Worm (Caenorhabditis elegans) whole organism, L1 larva: ENCODE measurements around the gene hecw-1.
A peak's percentile ranks its signal among the peaks of the same experiment; 100 is the strongest.

Source experiments
- C04F5.9 ChIP-seq: sonication (generic microtip); optimal IDR thresholded peaks from 2 replicates; lab custom pipeline; 2016; ENCODE audit warnings: missing genetic modification characterization, missing compliant biosample characterization
- C34B4.2 ChIP-seq: sonication (generic microtip); optimal IDR thresholded peaks from 2 replicates; lab custom pipeline; 2017; ENCODE audit warnings: mild to moderate bottlenecking, missing genetic modification characterization, missing compliant biosample characterization
- F16B12.6 ChIP-seq: fragments of 150-350 bp; optimal IDR thresholded peaks from 2 replicates; lab custom pipeline; 2014; ENCODE audit warnings: missing biosample characterization, missing genetic modification characterization
- Y116A8C.19 ChIP-seq: sonication (generic microtip); optimal IDR thresholded peaks from 2 replicates; lab custom pipeline; 2016; ENCODE audit warnings: missing compliant biosample characterization, missing genetic modification characterization, borderline replicate concordance
- alr-1 ChIP-seq: fragments of 200-800 bp; sonication (Bioruptor generic); optimal IDR thresholded peaks from 2 replicates; lab custom pipeline; 2018; ENCODE audit warnings: borderline replicate concordance, mild to moderate bottlenecking, missing genetic modification characterization, missing compliant biosample characterization
- ceh-82 ChIP-seq, 3 experiments: fragments of 150-350 bp in 1 of 3; sonication (generic microtip) in 2 of 3; optimal IDR thresholded peaks; 2 replicates each; lab custom pipeline; 2014 to 2017; ENCODE audit warnings: missing biosample characterization in 3 of 3, missing genetic modification characterization in 3 of 3
- ceh-88 ChIP-seq: fragments of 200-800 bp; sonication (Bioruptor generic); IDR thresholded peaks from 2 replicates; pipeline ENCODE4 v1.3.6; 2022; ENCODE audit warnings: missing genetic modification characterization, missing compliant biosample characterization
- ces-1 ChIP-seq: fragments of 150-350 bp; optimal IDR thresholded peaks from 2 replicates; lab custom pipeline; 2014; ENCODE audit warnings: missing biosample characterization, missing genetic modification reagents, missing genetic modification characterization
- dsc-1 ChIP-seq: sonication (generic microtip); optimal IDR thresholded peaks from 2 replicates; lab custom pipeline; 2016; ENCODE audit warnings: mild to moderate bottlenecking, missing genetic modification characterization, missing compliant biosample characterization
- efl-3 ChIP-seq: fragments of 200-800 bp; sonication (Bioruptor generic); optimal IDR thresholded peaks from 2 replicates; lab custom pipeline; 2018; ENCODE audit warnings: mild to moderate bottlenecking, missing genetic modification characterization, missing compliant biosample characterization
- egl-27 ChIP-seq, 2 experiments: fragments of 150-350 bp in 1 of 2; sonication (generic microtip); optimal IDR thresholded peaks; 3 replicates each; lab custom pipeline; 2017 to 2018; ENCODE audit warnings: missing biosample characterization in 2 of 2, missing genetic modification characterization in 2 of 2, missing genetic modification reagents in 2 of 2
- elt-2 ChIP-seq: sonication (generic microtip); optimal IDR thresholded peaks from 2 replicates; lab custom pipeline; 2016; ENCODE audit warnings: missing genetic modification characterization, mild to moderate bottlenecking, inconsistent platforms, missing compliant biosample characterization, missing genetic modification reagents
- elt-3 ChIP-seq, 6 experiments: fragments of 150-350 bp in 1 of 6; sonication (generic microtip); optimal IDR thresholded peaks; 2 replicates each; lab custom pipeline; 2017 to 2018; ENCODE audit warnings: missing biosample characterization in 6 of 6, missing genetic modification characterization in 6 of 6, inconsistent platforms in 1 of 6
- ets-5 ChIP-seq: fragments of 200-800 bp; sonication (Bioruptor generic); IDR thresholded peaks from 2 replicates; pipeline ENCODE4 v1.3.6; 2022; ENCODE audit warnings: missing genetic modification characterization, missing compliant biosample characterization
- fkh-10 ChIP-seq: sonication (generic microtip); optimal IDR thresholded peaks from 2 replicates; lab custom pipeline; 2017; ENCODE audit warnings: missing biosample characterization, missing genetic modification reagents, missing genetic modification characterization
- fkh-8 ChIP-seq: sonication (generic microtip); optimal IDR thresholded peaks from 2 replicates; lab custom pipeline; 2016; ENCODE audit warnings: mild to moderate bottlenecking, missing genetic modification characterization, missing compliant biosample characterization
- fos-1 ChIP-seq: fragments of 150-350 bp; optimal IDR thresholded peaks from 2 replicates; lab custom pipeline; 2014; ENCODE audit warnings: missing biosample characterization, missing genetic modification characterization
- grh-1 ChIP-seq: fragments of 200-800 bp; sonication (Bioruptor generic); IDR thresholded peaks from 2 replicates; pipeline ENCODE4 v1.3.6; 2022; ENCODE audit warnings: missing genetic modification reagents, missing genetic modification characterization, missing compliant biosample characterization
- hlh-17 ChIP-seq: fragments of 200-800 bp; sonication (Bioruptor generic); optimal IDR thresholded peaks from 2 replicates; lab custom pipeline; 2018; ENCODE audit warnings: missing genetic modification characterization, mild to moderate bottlenecking, missing compliant biosample characterization, moderate library complexity, borderline replicate concordance
- hlh-4 ChIP-seq: sonication (generic microtip); optimal IDR thresholded peaks from 2 replicates; lab custom pipeline; 2016; ENCODE audit warnings: mild to moderate bottlenecking, missing genetic modification characterization, missing compliant biosample characterization
- lin-14 ChIP-seq: fragments of 200-800 bp; sonication (Bioruptor generic); optimal IDR thresholded peaks from 2 replicates; lab custom pipeline; 2018; ENCODE audit warnings: mild to moderate bottlenecking, missing genetic modification characterization, moderate library complexity, missing compliant biosample characterization
- lin-15B ChIP-seq: fragments of 150-350 bp; sonication (generic microtip); optimal IDR thresholded peaks from 3 replicates; lab custom pipeline; 2014; ENCODE audit warnings: missing biosample characterization, missing genetic modification characterization
- lir-3 ChIP-seq: sonication (generic microtip); optimal IDR thresholded peaks from 2 replicates; lab custom pipeline; 2016; ENCODE audit warnings: mild to moderate bottlenecking, missing genetic modification characterization, moderate library complexity, missing compliant biosample characterization; ENCODE audit not compliant: poor library complexity
- mab-9 ChIP-seq: fragments of 200-800 bp; sonication (Bioruptor generic); IDR thresholded peaks from 2 replicates; pipeline ENCODE4 v1.3.6; 2022; ENCODE audit warnings: missing genetic modification reagents, missing genetic modification characterization, missing compliant biosample characterization
- nhr-28 ChIP-seq: fragments of 150-350 bp; optimal IDR thresholded peaks from 2 replicates; lab custom pipeline; 2014; ENCODE audit warnings: missing biosample characterization, missing genetic modification characterization
- nhr-47 ChIP-seq: sonication (generic microtip); optimal IDR thresholded peaks from 2 replicates; lab custom pipeline; 2016; ENCODE audit warnings: mild to moderate bottlenecking, missing genetic modification characterization, moderate library complexity, missing compliant biosample characterization
- nhr-76 ChIP-seq: sonication (generic microtip); optimal IDR thresholded peaks from 2 replicates; lab custom pipeline; 2017; ENCODE audit warnings: missing biosample characterization, missing genetic modification characterization
- nhr-77 ChIP-seq: fragments of 150-350 bp; optimal IDR thresholded peaks from 2 replicates; lab custom pipeline; 2014; ENCODE audit warnings: missing biosample characterization, missing genetic modification characterization
- nhr-84 ChIP-seq: sonication (generic microtip); optimal IDR thresholded peaks from 2 replicates; lab custom pipeline; 2017; ENCODE audit warnings: missing biosample characterization, missing genetic modification characterization
- nhr-85 ChIP-seq: sonication (generic microtip); peaks from one replicate; lab custom pipeline; 2016; ENCODE audit warnings: missing genetic modification characterization, inconsistent platforms, missing compliant biosample characterization
- nhr-90 ChIP-seq: sonication (generic microtip); optimal IDR thresholded peaks from 2 replicates; lab custom pipeline; 2016; ENCODE audit warnings: mild to moderate bottlenecking, missing genetic modification characterization, missing compliant biosample characterization; ENCODE audit not compliant: poor library complexity
- pax-3 ChIP-seq: fragments of 200-800 bp; sonication (Bioruptor generic); optimal IDR thresholded peaks from 2 replicates; lab custom pipeline; 2018; ENCODE audit warnings: mild to moderate bottlenecking, missing genetic modification characterization, moderate library complexity, missing compliant biosample characterization
- rnt-1 ChIP-seq: sonication (generic microtip); optimal IDR thresholded peaks from 2 replicates; lab custom pipeline; 2016; ENCODE audit warnings: mild to moderate bottlenecking, missing genetic modification characterization, moderate library complexity, missing compliant biosample characterization
- skn-1 ChIP-seq: fragments of 150-350 bp; optimal IDR thresholded peaks from 2 replicates; lab custom pipeline; 2014; ENCODE audit warnings: missing biosample characterization, missing genetic modification characterization
- sup-37 ChIP-seq: fragments of 200-800 bp; sonication (Bioruptor generic); optimal IDR thresholded peaks from 2 replicates; lab custom pipeline; 2018; ENCODE audit warnings: mild to moderate bottlenecking, missing genetic modification characterization, missing compliant biosample characterization
- tbx-2 ChIP-seq: sonication (generic microtip); optimal IDR thresholded peaks from 2 replicates; lab custom pipeline; 2016; ENCODE audit warnings: missing genetic modification characterization, missing compliant biosample characterization
- tlp-1 ChIP-seq: fragments of 150-350 bp; optimal IDR thresholded peaks from 2 replicates; lab custom pipeline; 2014; ENCODE audit warnings: missing biosample characterization, missing genetic modification characterization
- unc-62 ChIP-seq: fragments of 150-350 bp; optimal IDR thresholded peaks from 2 replicates; lab custom pipeline; 2014; ENCODE audit warnings: missing biosample characterization, missing genetic modification reagents, missing genetic modification characterization
- unc-86 ChIP-seq: sonication (generic microtip); optimal IDR thresholded peaks from 2 replicates; lab custom pipeline; 2016; ENCODE audit warnings: missing genetic modification characterization, missing compliant biosample characterization
- ztf-4 ChIP-seq: fragments of 150-350 bp; optimal IDR thresholded peaks from 2 replicates; lab custom pipeline; 2014; ENCODE audit warnings: missing biosample characterization, missing genetic modification characterization

hecw-1 gene

DNA sequence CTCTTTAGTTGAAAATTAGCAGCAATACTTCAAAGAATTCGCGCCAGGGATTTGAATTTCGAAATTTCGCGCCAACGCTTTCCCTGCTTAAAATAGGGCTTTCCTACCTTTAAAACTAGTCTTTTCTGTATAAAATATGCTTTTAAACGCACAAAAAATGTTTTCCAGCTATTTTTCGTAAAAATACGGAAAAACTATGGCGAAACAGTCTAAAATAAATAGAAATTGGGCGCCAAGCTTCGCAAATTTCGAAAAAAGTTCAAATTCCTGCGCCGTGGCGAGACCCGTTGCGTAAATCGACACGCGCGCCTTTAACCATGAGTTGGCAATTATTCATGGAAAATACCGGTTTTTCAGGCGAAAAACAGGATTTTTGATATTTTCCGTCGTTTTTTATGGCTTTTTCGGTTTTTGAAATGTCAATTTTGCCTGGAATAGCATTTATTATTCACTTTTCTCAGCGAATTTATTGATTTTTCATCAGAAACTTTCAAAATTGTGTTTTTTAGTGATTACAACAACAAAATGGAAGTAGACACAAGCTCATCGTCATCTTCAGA is 14.7 kb upstream of the hecw-1 start, which contains the start of the genes npp-9 and F59A2.5 (continued):
- TF ChIP-seq ceh-82 (tag; optimal IDR thresholded peaks at IDR 0.05; lab: Kevin White, UChicago) (peak in 1 of 3 experiments; percentile 62), alr-1 (tag; lab: Kevin White, UChicago) (no peak), fkh-8 (tag; lab: Kevin White, UChicago) (peak; percentile 25), nhr-77 (tag; lab: Kevin White, UChicago) (peak; percentile 29), efl-3 (GFP tag; lab: Kevin White, UChicago) (no peak), F16B12.6 (tag; lab: Kevin White, UChicago) (peak; percentile 27), ces-1 (GFP tag; lab: Kevin White, UChicago) (no peak), lir-3 (tag; lab: Kevin White, UChicago) (no peak), skn-1 (tag; lab: Kevin White, UChicago) (peak; percentile 57), nhr-76 (tag; lab: Kevin White, UChicago) (no peak), C04F5.9 (tag; lab: Kevin White, UChicago) (no peak), dsc-1 (no peak), rnt-1 (tag; lab: Kevin White, UChicago) (no peak), nhr-85 (tag; lab: Kevin White, UChicago) (peak; percentile 70), Y116A8C.19 (no peak), lin-15B (tag; lab: Kevin White, UChicago) (peak; percentile 43), hlh-4 (tag; lab: Kevin White, UChicago) (no peak), elt-3 (tag; optimal IDR thresholded peaks at IDR 0.05; lab: Kevin White, UChicago) (no peak), hlh-17 (GFP tag; lab: Kevin White, UChicago) (no peak), nhr-84 (tag; lab: Kevin White, UChicago) (no peak), nhr-90 (tag; lab: Kevin White, UChicago) (no peak), unc-62 (GFP tag; lab: Kevin White, UChicago) (no peak), pax-3 (tag; lab: Kevin White, UChicago) (no peak), fkh-10 (GFP tag; lab: Kevin White, UChicago) (no peak), unc-86 (no peak), tbx-2 (tag; lab: Kevin White, UChicago) (peak; percentile 2), ets-5 (GFP tag; lab: Robert Waterston, UW) (no peak), nhr-28 (no peak), ztf-4 (tag; lab: Kevin White, UChicago) (no peak), grh-1 (GFP tag; lab: Robert Waterston, UW) (0 out of 2 replicates have a peak, but pooled peaks have one; percentile 36), nhr-47 (tag; lab: Kevin White, UChicago) (peak; percentile 36), lin-14 (GFP tag; lab: Kevin White, UChicago) (no peak), fos-1 (no peak), egl-27 (tag; optimal IDR thresholded peaks at IDR 0.05; lab: Kevin White, UChicago) (no peak)
- TF ChIP-seq, all 84 proteins: peak for 26

DNA sequence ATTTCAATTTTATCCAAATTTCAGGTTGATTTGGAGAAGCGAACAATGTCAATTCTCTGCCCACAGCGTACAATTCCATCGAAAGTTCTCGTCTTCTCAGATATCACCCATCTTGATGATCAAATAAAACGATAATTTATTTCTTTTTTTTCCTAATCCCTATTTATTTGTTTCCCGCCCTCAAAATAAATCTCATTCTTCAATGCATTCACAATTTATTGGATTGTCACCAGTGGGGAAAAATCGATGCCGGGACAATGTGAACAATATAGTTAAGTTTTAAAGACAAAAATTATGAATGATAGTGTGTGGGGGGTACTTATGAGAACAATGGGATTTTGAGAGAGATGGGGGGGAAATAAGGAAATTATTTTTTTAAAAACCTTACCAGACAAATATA is 10.7 kb upstream of the hecw-1 start:
- no peak for TF ChIP-seq skn-1 (tag; lab: Kevin White, UChicago)
- TF ChIP-seq ceh-82 (tag; optimal IDR thresholded peaks at IDR 0.05; lab: Kevin White, UChicago), result no peak
- no peak for TF ChIP-seq ceh-88 (GFP tag; lab: Robert Waterston, UW)
- TF ChIP-seq hlh-17 (GFP tag; lab: Kevin White, UChicago), result no peak
- TF ChIP-seq mab-9 (GFP tag; lab: Robert Waterston, UW), result no peak
- TF ChIP-seq pax-3 (tag; lab: Kevin White, UChicago), result no peak
- TF ChIP-seq elt-2 (tag; lab: Kevin White, UChicago), result no peak
- TF ChIP-seq sup-37 (GFP tag; lab: Kevin White, UChicago), result no peak
- TF ChIP-seq C34B4.2 (tag; lab: Kevin White, UChicago), result no peak
- TF ChIP-seq egl-27 (tag; optimal IDR thresholded peaks at IDR 0.05; lab: Kevin White, UChicago), result no peak
- TF ChIP-seq tlp-1, result no peak
- no peak for TF ChIP-seq nhr-28
